Fruit fly (Drosophila melanogaster) whole organism, embryonic: ENCODE results near the gene CG13049.

ENCODE experiments used
- Antp ChIP-seq: fragments of 200-800 bp; sonication (Bioruptor generic); optimal IDR thresholded peaks from 3 replicates; lab custom pipeline; 2016; ENCODE audit warnings: missing biosample characterization, missing genetic modification characterization
- BEAF-32 ChIP-seq: fragments of 200-800 bp; sonication (Bioruptor generic); optimal IDR thresholded peaks from 3 replicates; lab custom pipeline; 2017; ENCODE audit warnings: missing biosample characterization, missing genetic modification characterization, mild to moderate bottlenecking, moderate library complexity, missing genetic modification reagents
- Blimp-1 ChIP-seq: fragments of 200-800 bp; sonication (Bioruptor generic); optimal IDR thresholded peaks from 3 replicates; lab custom pipeline; 2018; ENCODE audit warnings: missing biosample characterization, missing genetic modification characterization, mild to moderate bottlenecking, moderate library complexity, missing genetic modification reagents
- C15 ChIP-seq: fragments of 200-800 bp; sonication (Bioruptor generic); IDR thresholded peaks from 3 replicates; pipeline ENCODE4 v1.3.6; 2022; ENCODE audit warnings: missing biosample characterization, missing genetic modification characterization
- CG12769 ChIP-seq: fragments of 200-800 bp; sonication (Bioruptor generic); optimal IDR thresholded peaks from 2 replicates; lab custom pipeline; 2019; ENCODE audit warnings: missing biosample characterization, mild to moderate bottlenecking, missing genetic modification characterization, moderate library complexity
- CG13123 ChIP-seq: fragments of 200-800 bp; sonication (Bioruptor generic); optimal IDR thresholded peaks from 2 replicates; lab custom pipeline; 2016; ENCODE audit warnings: missing biosample characterization, missing genetic modification characterization
- CG16863 ChIP-seq: fragments of 200-800 bp; sonication (Bioruptor generic); optimal IDR thresholded peaks from 3 replicates; lab custom pipeline; 2016; ENCODE audit warnings: missing biosample characterization, missing genetic modification characterization
- CG17568 ChIP-seq: fragments of 200-800 bp; sonication (Bioruptor generic); optimal IDR thresholded peaks from 2 replicates; lab custom pipeline; 2018; ENCODE audit warnings: missing biosample characterization, mild to moderate bottlenecking, missing genetic modification characterization, moderate library complexity
- CG30431 ChIP-seq: fragments of 200-800 bp; sonication (Bioruptor generic); optimal IDR thresholded peaks from 2 replicates; lab custom pipeline; 2017; ENCODE audit warnings: missing biosample characterization, missing genetic modification characterization
- CG32532 ChIP-seq: fragments of 200-800 bp; sonication (Bioruptor generic); IDR thresholded peaks from 2 replicates; pipeline ENCODE4 v1.3.6; 2022; ENCODE audit warnings: missing biosample characterization, missing genetic modification characterization
- CG34422 ChIP-seq: fragments of 200-800 bp; sonication (Bioruptor generic); IDR thresholded peaks from 3 replicates; pipeline ENCODE4 v1.3.6; 2022; ENCODE audit warnings: missing biosample characterization, missing genetic modification characterization
- CG3995 ChIP-seq: fragments of 200-800 bp; sonication (Bioruptor generic); optimal IDR thresholded peaks from 3 replicates; lab custom pipeline; 2016; ENCODE audit warnings: missing biosample characterization, missing genetic modification characterization
- CG42726 ChIP-seq: fragments of 200-800 bp; sonication (Bioruptor generic); IDR thresholded peaks from 2 replicates; pipeline ENCODE4 v1.3.6; 2022; ENCODE audit warnings: missing biosample characterization, missing genetic modification characterization; ENCODE audit not compliant: partially characterized antibody
- CG4707 ChIP-seq: fragments of 200-800 bp; sonication (Bioruptor generic); optimal IDR thresholded peaks from 2 replicates; lab custom pipeline; 2018; ENCODE audit warnings: missing biosample characterization, mild to moderate bottlenecking, missing genetic modification characterization, moderate library complexity
- CG5245 ChIP-seq: fragments of 200-800 bp; sonication (Bioruptor generic); optimal IDR thresholded peaks from 3 replicates; lab custom pipeline; 2016; ENCODE audit warnings: missing biosample characterization, missing genetic modification characterization
- CG6175 ChIP-seq: fragments of 200-800 bp; sonication (Bioruptor generic); IDR thresholded peaks from 3 replicates; pipeline ENCODE4 v1.3.6; 2022; ENCODE audit warnings: missing biosample characterization, missing genetic modification characterization
- CG7372 ChIP-seq: fragments of 200-800 bp; sonication (Bioruptor generic); IDR thresholded peaks from 2 replicates; pipeline ENCODE4 v1.3.6; 2022; ENCODE audit warnings: missing biosample characterization, missing genetic modification characterization
- CG8281 ChIP-seq: fragments of 200-800 bp; sonication (Bioruptor generic); optimal IDR thresholded peaks from 2 replicates; lab custom pipeline; 2018; ENCODE audit warnings: missing biosample characterization, mild to moderate bottlenecking, missing genetic modification characterization, moderate library complexity
- CG9215 ChIP-seq: fragments of 200-800 bp; sonication (Bioruptor generic); IDR thresholded peaks from 2 replicates; pipeline ENCODE4 v1.3.6; 2022; ENCODE audit warnings: missing biosample characterization, missing genetic modification characterization
- CHES-1-like ChIP-seq: fragments of 200-800 bp; sonication (Bioruptor generic); optimal IDR thresholded peaks from 2 replicates; lab custom pipeline; 2016; ENCODE audit warnings: missing biosample characterization, missing genetic modification characterization
- Dek ChIP-seq: fragments of 200-800 bp; sonication (Bioruptor generic); optimal IDR thresholded peaks from 3 replicates; lab custom pipeline; 2019; ENCODE audit warnings: missing biosample characterization, mild to moderate bottlenecking, missing genetic modification characterization, moderate library complexity
- ERR ChIP-seq: fragments of 200-800 bp; sonication (Bioruptor generic); optimal IDR thresholded peaks from 2 replicates; lab custom pipeline; 2016; ENCODE audit warnings: missing biosample characterization, missing genetic modification characterization
- Ets65A ChIP-seq: fragments of 200-800 bp; sonication (Bioruptor generic); peaks from one replicate; lab custom pipeline; 2016; ENCODE audit warnings: missing biosample characterization, missing genetic modification characterization
- Fer1 ChIP-seq: fragments of 200-800 bp; sonication (Bioruptor generic); optimal IDR thresholded peaks from 2 replicates; lab custom pipeline; 2017; ENCODE audit warnings: missing biosample characterization, mild to moderate bottlenecking, missing genetic modification characterization
- Gug ChIP-seq: fragments of 200-800 bp; sonication (Bioruptor generic); IDR thresholded peaks from 4 replicates; pipeline ENCODE4 v1.3.6; 2022; ENCODE audit warnings: missing biosample characterization, missing genetic modification characterization
- HLH4C ChIP-seq: fragments of 200-800 bp; sonication (Bioruptor generic); IDR thresholded peaks from 3 replicates; pipeline ENCODE4 v1.3.6; 2022; ENCODE audit warnings: missing biosample characterization, missing genetic modification characterization; ENCODE audit not compliant: partially characterized antibody
- MTF-1 ChIP-seq: fragments of 200-800 bp; sonication (Bioruptor generic); optimal IDR thresholded peaks from 2 replicates; lab custom pipeline; 2018; ENCODE audit warnings: missing biosample characterization, mild to moderate bottlenecking, missing genetic modification characterization, borderline replicate concordance
- NfI ChIP-seq: fragments of 200-800 bp; sonication (Bioruptor generic); optimal IDR thresholded peaks from 3 replicates; lab custom pipeline; 2018; ENCODE audit warnings: missing biosample characterization, mild to moderate bottlenecking, missing genetic modification characterization, moderate library complexity
- Trl ChIP-seq, 3 experiments: fragments of >200 bp in 2 of 3; fragments of 200-800 bp in 1 of 3; sonication (Bioruptor generic) in 1 of 3; optimal IDR thresholded peaks; 2 replicates in 1 of 3; 3 replicates in 2 of 3; lab custom pipeline; 2016 to 2017; ENCODE audit warnings: missing biosample characterization in 1 of 3, missing genetic modification characterization in 1 of 3
- ara ChIP-seq: fragments of 200-800 bp; sonication (Bioruptor generic); IDR thresholded peaks from 2 replicates; pipeline ENCODE4 v1.3.6; 2022; ENCODE audit warnings: missing biosample characterization, missing genetic modification characterization
- ase ChIP-seq: fragments of 200-800 bp; sonication (Bioruptor generic); IDR thresholded peaks from 3 replicates; pipeline ENCODE4 v1.3.6; 2022; ENCODE audit warnings: missing biosample characterization, missing genetic modification characterization
- btn ChIP-seq: fragments of 200-800 bp; sonication (Bioruptor generic); optimal IDR thresholded peaks from 2 replicates; lab custom pipeline; 2016; ENCODE audit warnings: missing biosample characterization, missing genetic modification characterization
- cg ChIP-seq: fragments of 200-800 bp; sonication (Bioruptor generic); optimal IDR thresholded peaks from 3 replicates; lab custom pipeline; 2019; ENCODE audit warnings: missing biosample characterization, mild to moderate bottlenecking, missing genetic modification characterization, moderate library complexity
- ci ChIP-seq: fragments of 200-800 bp; sonication (Bioruptor generic); IDR thresholded peaks from 3 replicates; pipeline ENCODE4 v1.3.6; 2022; ENCODE audit warnings: missing biosample characterization, missing genetic modification characterization
- corto ChIP-seq: fragments of 200-800 bp; sonication (Bioruptor generic); optimal IDR thresholded peaks from 2 replicates; lab custom pipeline; 2016; ENCODE audit warnings: missing biosample characterization, mild to moderate bottlenecking, missing genetic modification characterization, moderate library complexity
- dati ChIP-seq: fragments of 200-800 bp; sonication (Bioruptor generic); IDR thresholded peaks from 2 replicates; pipeline ENCODE4 v1.3.6; 2022; ENCODE audit warnings: missing biosample characterization, missing genetic modification characterization
- dysf ChIP-seq: fragments of 200-800 bp; sonication (Bioruptor generic); IDR thresholded peaks from 3 replicates; pipeline ENCODE4 v1.3.6; 2022; ENCODE audit warnings: missing biosample characterization, missing genetic modification characterization
- en ChIP-seq: fragments of 200-800 bp; sonication (Bioruptor generic); optimal IDR thresholded peaks from 2 replicates; lab custom pipeline; 2016; ENCODE audit warnings: missing biosample characterization, missing genetic modification characterization
- exex ChIP-seq: fragments of 200-800 bp; sonication (Bioruptor generic); optimal IDR thresholded peaks from 4 replicates; lab custom pipeline; 2018; ENCODE audit warnings: missing biosample characterization, mild to moderate bottlenecking, missing genetic modification characterization, moderate library complexity
- gcm2 ChIP-seq: fragments of 200-800 bp; sonication (Bioruptor generic); optimal IDR thresholded peaks from 2 replicates; lab custom pipeline; 2016; ENCODE audit warnings: missing biosample characterization, missing genetic modification characterization
- ind ChIP-seq: fragments of 200-800 bp; sonication (Bioruptor generic); optimal IDR thresholded peaks from 3 replicates; lab custom pipeline; 2016; ENCODE audit warnings: missing biosample characterization, missing genetic modification characterization
- lilli ChIP-seq: fragments of 200-800 bp; sonication (Bioruptor generic); optimal IDR thresholded peaks from 3 replicates; lab custom pipeline; 2016; ENCODE audit warnings: missing biosample characterization, missing genetic modification characterization
- lmd ChIP-seq: fragments of 200-800 bp; sonication (Bioruptor generic); IDR thresholded peaks from 2 replicates; pipeline ENCODE4 v1.3.6; 2022; ENCODE audit warnings: missing biosample characterization, missing genetic modification characterization
- mam ChIP-seq: fragments of 200-800 bp; sonication (Bioruptor generic); optimal IDR thresholded peaks from 3 replicates; lab custom pipeline; 2016; ENCODE audit warnings: missing biosample characterization, missing genetic modification characterization
- nerfin-2 ChIP-seq: fragments of 200-800 bp; sonication (Bioruptor generic); IDR thresholded peaks from 2 replicates; pipeline ENCODE4 v1.3.6; 2022; ENCODE audit warnings: missing biosample characterization, missing genetic modification characterization; ENCODE audit not compliant: partially characterized antibody
- p53 ChIP-seq: fragments of 200-800 bp; sonication (Bioruptor generic); optimal IDR thresholded peaks from 2 replicates; lab custom pipeline; 2016; ENCODE audit warnings: missing biosample characterization, missing genetic modification characterization
- pita ChIP-seq: fragments of 200-800 bp; sonication (Bioruptor generic); optimal IDR thresholded peaks from 2 replicates; lab custom pipeline; 2017; ENCODE audit warnings: missing biosample characterization, mild to moderate bottlenecking, missing genetic modification characterization
- rib ChIP-seq: fragments of 200-800 bp; sonication (Bioruptor generic); IDR thresholded peaks from 2 replicates; pipeline ENCODE4 v1.3.6; 2022; ENCODE audit warnings: missing biosample characterization, missing genetic modification characterization
- sug ChIP-seq: fragments of 200-800 bp; optimal IDR thresholded peaks from 2 replicates; lab custom pipeline; 2019; ENCODE audit warnings: missing biosample characterization, mild to moderate bottlenecking, missing genetic modification characterization, moderate library complexity
- tna ChIP-seq: fragments of 200-800 bp; sonication (Bioruptor generic); IDR thresholded peaks from 2 replicates; pipeline ENCODE4 v1.3.6; 2022; ENCODE audit warnings: missing biosample characterization, missing genetic modification characterization; ENCODE audit not compliant: partially characterized antibody
- vvl ChIP-seq: fragments of 200-800 bp; sonication (Bioruptor generic); IDR thresholded peaks from 2 replicates; pipeline ENCODE4 v1.3.6; 2022; ENCODE audit warnings: missing biosample characterization, missing genetic modification characterization

Gene CG13049

dm6 chr3L:16309972-16310371, 28.2 kb upstream of the CG13049 start (continued):
- TF ChIP-seq BEAF-32 (GFP tag; lab: Kevin White, UChicago) (no peak), NfI (GFP tag; lab: Kevin White, UChicago) (no peak), CG7372 (GFP tag; lab: Robert Waterston, UW) (0 out of 2 replicates have a peak, but pooled peaks have one; percentile 11), sug (tag; lab: Kevin White, UChicago) (no peak), rib (no peak), gcm2 (GFP tag; lab: Kevin White, UChicago) (no peak), ind (GFP tag; lab: Kevin White, UChicago) (no peak), CG42726 (GFP tag; lab: Robert Waterston, UW) (no peak), CG3995 (no peak), C15 (GFP tag; lab: Robert Waterston, UW) (no peak), lmd (GFP tag; lab: Robert Waterston, UW) (peak; percentile 39; the same call in 1 of the 2 replicates), ara (GFP tag; lab: Robert Waterston, UW) (0 out of 2 replicates have a peak, but pooled peaks have one; percentile 14), CG6175 (no peak), CG34422 (no peak), Ets65A (no peak), nerfin-2 (no peak), p53 (GFP tag; lab: Kevin White, UChicago) (no peak), Fer1 (GFP tag; lab: Kevin White, UChicago) (no peak), mam (GFP tag; lab: Kevin White, UChicago) (peak; percentile 32), vvl (GFP tag; lab: Robert Waterston, UW) (no peak; the same call in 1 of the 2 replicates), ase (no peak), CHES-1-like (GFP tag; lab: Kevin White, UChicago) (no peak), ERR (no peak), Blimp-1 (GFP tag; lab: Kevin White, UChicago) (no peak), Dek (tag; lab: Kevin White, UChicago) (no peak), Antp (GFP tag; lab: Kevin White, UChicago) (peak; percentile 5), pita (GFP tag; lab: Kevin White, UChicago) (no peak), CG9215 (GFP tag; lab: Robert Waterston, UW) (peak; percentile 42), dysf (GFP tag; lab: Robert Waterston, UW) (0 out of 3 replicates have a peak, but pooled peaks have one; percentile 14), HLH4C (GFP tag; lab: Robert Waterston, UW) (no peak), CG4707 (no peak), CG30431 (no peak), ci (no peak), MTF-1 (GFP tag; lab: Kevin White, UChicago) (no peak), cg (GFP tag; lab: Kevin White, UChicago) (no peak), CG32532 (GFP tag; lab: Robert Waterston, UW) (0 out of 2 replicates have a peak, but pooled peaks have one; percentile 6), Trl (optimal IDR thresholded peaks at IDR 0.05; lab: Kevin White, UChicago) (no peak), Trl (GFP tag; optimal IDR thresholded peaks at IDR 0.05; lab: Kevin White, UChicago) (peak; percentile 38), CG17568 (GFP tag; lab: Kevin White, UChicago) (no peak), lilli (GFP tag; lab: Kevin White, UChicago) (peak; percentile 43), CG8281 (no peak), tna (GFP tag; lab: Robert Waterston, UW) (no peak), en (no peak), CG16863 (GFP tag; lab: Kevin White, UChicago) (no peak), dati (no peak), CG5245 (no peak), exex (tag; lab: Kevin White, UChicago) (no peak), Gug (GFP tag; lab: Robert Waterston, UW) (0 out of 4 replicates have a peak, but pooled peaks have one; percentile 6), btn (no peak), CG12769 (peak; percentile 54), CG13123 (no peak), corto (no peak)
